Fruit fly (Drosophila melanogaster) whole organism, embryonic: ENCODE data around the gene nAChRalpha5.

Experiments used
- Adf1 ChIP-seq: fragments of 200-800 bp; sonication (Bioruptor generic); IDR thresholded peaks from 2 replicates; pipeline ENCODE4 v1.3.6; 2022; ENCODE audit warnings: missing biosample characterization, missing genetic modification characterization
- B-H2 ChIP-seq: fragments of 200-800 bp; sonication (Bioruptor generic); optimal IDR thresholded peaks from 2 replicates; lab custom pipeline; 2018; ENCODE audit warnings: missing biosample characterization, mild to moderate bottlenecking, missing genetic modification characterization
- CG11085 ChIP-seq: fragments of 200-800 bp; sonication (Bioruptor generic); IDR thresholded peaks from 2 replicates; pipeline ENCODE4 v1.3.6; 2022; ENCODE audit warnings: missing biosample characterization, missing genetic modification characterization
- CG12071 ChIP-seq: fragments of 200-800 bp; sonication (Bioruptor generic); optimal IDR thresholded peaks from 3 replicates; lab custom pipeline; 2018; ENCODE audit warnings: missing biosample characterization, mild to moderate bottlenecking, missing genetic modification characterization
- CG12391 ChIP-seq: fragments of 200-800 bp; sonication (Bioruptor generic); optimal IDR thresholded peaks from 3 replicates; lab custom pipeline; 2018; ENCODE audit warnings: missing biosample characterization, mild to moderate bottlenecking, missing genetic modification characterization, moderate library complexity
- CG13296 ChIP-seq: fragments of 200-800 bp; sonication (Bioruptor generic); optimal IDR thresholded peaks from 3 replicates; lab custom pipeline; 2018; ENCODE audit warnings: missing biosample characterization, mild to moderate bottlenecking, missing genetic modification characterization
- CG17361 ChIP-seq: fragments of 200-800 bp; sonication (Bioruptor generic); IDR thresholded peaks from 3 replicates; pipeline ENCODE4 v1.3.6; 2022; ENCODE audit warnings: missing biosample characterization, missing genetic modification characterization
- CG17568 ChIP-seq: fragments of 200-800 bp; sonication (Bioruptor generic); optimal IDR thresholded peaks from 2 replicates; lab custom pipeline; 2018; ENCODE audit warnings: missing biosample characterization, mild to moderate bottlenecking, missing genetic modification characterization, moderate library complexity
- CG1792 ChIP-seq: fragments of 200-800 bp; sonication (Bioruptor generic); optimal IDR thresholded peaks from 2 replicates; lab custom pipeline; 2016; ENCODE audit warnings: missing biosample characterization, missing genetic modification characterization
- CG18599 ChIP-seq: fragments of 200-800 bp; sonication (Bioruptor generic); optimal IDR thresholded peaks from 3 replicates; lab custom pipeline; 2017; ENCODE audit warnings: missing biosample characterization, missing genetic modification characterization, mild to moderate bottlenecking, moderate library complexity, missing genetic modification reagents
- CG3163 ChIP-seq: fragments of 200-800 bp; sonication (Bioruptor generic); optimal IDR thresholded peaks from 3 replicates; lab custom pipeline; 2016; ENCODE audit warnings: missing biosample characterization, missing genetic modification characterization
- CG33557 ChIP-seq: fragments of 200-800 bp; sonication (Bioruptor generic); optimal IDR thresholded peaks from 2 replicates; lab custom pipeline; 2019; ENCODE audit warnings: missing biosample characterization, mild to moderate bottlenecking, missing genetic modification characterization, moderate library complexity
- CG3838 ChIP-seq: fragments of 200-800 bp; sonication (Bioruptor generic); optimal IDR thresholded peaks from 3 replicates; lab custom pipeline; 2016; ENCODE audit warnings: missing biosample characterization, missing genetic modification characterization
- CG3847 ChIP-seq: fragments of 200-800 bp; sonication (Bioruptor generic); IDR thresholded peaks from 2 replicates; pipeline ENCODE4 v1.3.6; 2022; ENCODE audit warnings: missing biosample characterization, missing genetic modification characterization
- CG4707 ChIP-seq: fragments of 200-800 bp; sonication (Bioruptor generic); optimal IDR thresholded peaks from 2 replicates; lab custom pipeline; 2018; ENCODE audit warnings: missing biosample characterization, mild to moderate bottlenecking, missing genetic modification characterization, moderate library complexity
- CG8290 ChIP-seq, 3 experiments: fragments of 200-800 bp; sonication (Bioruptor generic); optimal IDR thresholded peaks; 2 replicates each; lab custom pipeline; 2016 to 2019; ENCODE audit warnings: missing biosample characterization in 3 of 3, missing genetic modification characterization in 3 of 3, mild to moderate bottlenecking in 2 of 3, moderate library complexity in 1 of 3
- CG8359 ChIP-seq: fragments of 200-800 bp; sonication (Bioruptor generic); optimal IDR thresholded peaks from 2 replicates; lab custom pipeline; 2017; ENCODE audit warnings: missing biosample characterization, mild to moderate bottlenecking, missing genetic modification characterization, borderline replicate concordance
- CG8944 ChIP-seq: fragments of 200-800 bp; sonication (Bioruptor generic); optimal IDR thresholded peaks from 3 replicates; lab custom pipeline; 2016; ENCODE audit warnings: missing biosample characterization, missing genetic modification characterization
- CG9797 ChIP-seq: fragments of 200-800 bp; sonication (Bioruptor generic); optimal IDR thresholded peaks from 3 replicates; lab custom pipeline; 2018; ENCODE audit warnings: missing biosample characterization, mild to moderate bottlenecking, missing genetic modification characterization
- CG9817 ChIP-seq: fragments of 200-800 bp; sonication (Bioruptor generic); optimal IDR thresholded peaks from 2 replicates; lab custom pipeline; 2018; ENCODE audit warnings: missing biosample characterization, mild to moderate bottlenecking, missing genetic modification characterization, moderate library complexity
- CTCF ChIP-seq: fragments of 200-800 bp; sonication (Bioruptor generic); optimal IDR thresholded peaks from 2 replicates; lab custom pipeline; 2017; ENCODE audit warnings: missing biosample characterization, mild to moderate bottlenecking, missing genetic modification characterization, moderate library complexity
- Fer2 ChIP-seq: fragments of 200-800 bp; sonication (Bioruptor generic); optimal IDR thresholded peaks from 2 replicates; lab custom pipeline; 2018; ENCODE audit warnings: missing biosample characterization, mild to moderate bottlenecking, missing genetic modification characterization, moderate library complexity
- HHEX ChIP-seq: fragments of 200-800 bp; sonication (Bioruptor generic); optimal IDR thresholded peaks from 3 replicates; lab custom pipeline; 2017; ENCODE audit warnings: missing biosample characterization, mild to moderate bottlenecking, missing genetic modification characterization, missing genetic modification reagents
- HmgD ChIP-seq: fragments of 200-800 bp; sonication (Bioruptor generic); optimal IDR thresholded peaks from 3 replicates; lab custom pipeline; 2016; ENCODE audit warnings: missing biosample characterization, missing genetic modification characterization
- Hr51 ChIP-seq, 2 experiments: fragments of 200-800 bp; sonication (Bioruptor generic); optimal IDR thresholded peaks; 2 replicates in 1 of 2; 3 replicates in 1 of 2; lab custom pipeline; 2016 to 2018; ENCODE audit warnings: missing biosample characterization in 2 of 2, missing genetic modification characterization in 2 of 2, mild to moderate bottlenecking in 1 of 2, moderate library complexity in 1 of 2
- Hsf ChIP-seq: fragments of 200-800 bp; sonication (Bioruptor generic); optimal IDR thresholded peaks from 3 replicates; lab custom pipeline; 2016; ENCODE audit warnings: missing biosample characterization, missing genetic modification characterization
- Jarid2 ChIP-seq: fragments of 200-800 bp; sonication (Bioruptor generic); optimal IDR thresholded peaks from 3 replicates; lab custom pipeline; 2017; ENCODE audit warnings: mild to moderate bottlenecking, missing biosample characterization, missing genetic modification reagents, missing genetic modification characterization
- NfI ChIP-seq: fragments of 200-800 bp; sonication (Bioruptor generic); optimal IDR thresholded peaks from 3 replicates; lab custom pipeline; 2018; ENCODE audit warnings: missing biosample characterization, mild to moderate bottlenecking, missing genetic modification characterization, moderate library complexity
- abd-A ChIP-seq: fragments of 200-800 bp; sonication (Bioruptor generic); optimal IDR thresholded peaks from 3 replicates; lab custom pipeline; 2019; ENCODE audit warnings: missing biosample characterization, mild to moderate bottlenecking, missing genetic modification characterization, moderate library complexity
- ara ChIP-seq: fragments of 200-800 bp; sonication (Bioruptor generic); IDR thresholded peaks from 2 replicates; pipeline ENCODE4 v1.3.6; 2022; ENCODE audit warnings: missing biosample characterization, missing genetic modification characterization
- ase ChIP-seq: fragments of 200-800 bp; sonication (Bioruptor generic); IDR thresholded peaks from 3 replicates; pipeline ENCODE4 v1.3.6; 2022; ENCODE audit warnings: missing biosample characterization, missing genetic modification characterization
- bbx ChIP-seq: fragments of 200-800 bp; sonication (Bioruptor generic); IDR thresholded peaks from 2 replicates; pipeline ENCODE4 v1.3.6; 2022; ENCODE audit warnings: missing biosample characterization, missing genetic modification characterization; ENCODE audit not compliant: partially characterized antibody
- chinmo ChIP-seq: fragments of 200-800 bp; sonication (Bioruptor generic); IDR thresholded peaks from 4 replicates; pipeline ENCODE4 v1.3.6; 2022; ENCODE audit warnings: missing biosample characterization, missing genetic modification characterization; ENCODE audit not compliant: partially characterized antibody
- dm ChIP-seq: fragments of 200-800 bp; sonication (Bioruptor generic); optimal IDR thresholded peaks from 3 replicates; lab custom pipeline; 2016; ENCODE audit warnings: missing biosample characterization, missing genetic modification characterization
- ems ChIP-seq: fragments of 200-800 bp; sonication (Bioruptor generic); optimal IDR thresholded peaks from 3 replicates; lab custom pipeline; 2016; ENCODE audit warnings: missing biosample characterization, missing genetic modification characterization
- fd64A ChIP-seq: fragments of 200-800 bp; sonication (Bioruptor generic); optimal IDR thresholded peaks from 3 replicates; lab custom pipeline; 2018; ENCODE audit warnings: missing biosample characterization, mild to moderate bottlenecking, missing genetic modification characterization
- gcm2 ChIP-seq: fragments of 200-800 bp; sonication (Bioruptor generic); optimal IDR thresholded peaks from 2 replicates; lab custom pipeline; 2016; ENCODE audit warnings: missing biosample characterization, missing genetic modification characterization
- ind ChIP-seq: fragments of 200-800 bp; sonication (Bioruptor generic); optimal IDR thresholded peaks from 3 replicates; lab custom pipeline; 2016; ENCODE audit warnings: missing biosample characterization, missing genetic modification characterization
- lab ChIP-seq: fragments of 200-800 bp; sonication (Bioruptor generic); optimal IDR thresholded peaks from 3 replicates; lab custom pipeline; 2017; ENCODE audit warnings: missing biosample characterization, missing genetic modification characterization, mild to moderate bottlenecking, moderate library complexity, missing genetic modification reagents
- pho ChIP-seq: fragments of 200-800 bp; sonication (Bioruptor generic); optimal IDR thresholded peaks from 2 replicates; lab custom pipeline; 2016; ENCODE audit warnings: missing biosample characterization, missing genetic modification characterization
- pros ChIP-seq: fragments of 200-800 bp; sonication (Bioruptor generic); optimal IDR thresholded peaks from 3 replicates; lab custom pipeline; 2019; ENCODE audit warnings: missing biosample characterization, mild to moderate bottlenecking, missing genetic modification characterization, moderate library complexity
- pum ChIP-seq: fragments of 200-800 bp; sonication (Bioruptor generic); optimal IDR thresholded peaks from 2 replicates; lab custom pipeline; 2016; ENCODE audit warnings: missing biosample characterization, missing genetic modification characterization
- ranshi ChIP-seq: fragments of 200-800 bp; sonication (Bioruptor generic); IDR thresholded peaks from 2 replicates; pipeline ENCODE4 v1.3.6; 2022; ENCODE audit warnings: missing biosample characterization, missing genetic modification characterization
- run ChIP-seq: fragments of 200-800 bp; sonication (Bioruptor generic); optimal IDR thresholded peaks from 3 replicates; lab custom pipeline; 2018; ENCODE audit warnings: missing biosample characterization, mild to moderate bottlenecking, missing genetic modification characterization
- slou ChIP-seq: fragments of 200-800 bp; sonication (Bioruptor generic); optimal IDR thresholded peaks from 3 replicates; lab custom pipeline; 2016; ENCODE audit warnings: missing biosample characterization, missing genetic modification characterization
- stwl ChIP-seq: fragments of 200-800 bp; sonication (Bioruptor generic); optimal IDR thresholded peaks from 3 replicates; lab custom pipeline; 2018; ENCODE audit warnings: missing biosample characterization, mild to moderate bottlenecking, missing genetic modification characterization, moderate library complexity
- tup ChIP-seq: fragments of 200-800 bp; sonication (Bioruptor generic); optimal IDR thresholded peaks from 2 replicates; lab custom pipeline; 2016; ENCODE audit warnings: missing biosample characterization, mild to moderate bottlenecking, missing genetic modification characterization, moderate library complexity
- zen ChIP-seq: fragments of 200-800 bp; sonication (Bioruptor generic); optimal IDR thresholded peaks from 3 replicates; lab custom pipeline; 2018; ENCODE audit warnings: missing biosample characterization, mild to moderate bottlenecking, missing genetic modification characterization, moderate library complexity

The nAChRalpha5 gene

DNA sequence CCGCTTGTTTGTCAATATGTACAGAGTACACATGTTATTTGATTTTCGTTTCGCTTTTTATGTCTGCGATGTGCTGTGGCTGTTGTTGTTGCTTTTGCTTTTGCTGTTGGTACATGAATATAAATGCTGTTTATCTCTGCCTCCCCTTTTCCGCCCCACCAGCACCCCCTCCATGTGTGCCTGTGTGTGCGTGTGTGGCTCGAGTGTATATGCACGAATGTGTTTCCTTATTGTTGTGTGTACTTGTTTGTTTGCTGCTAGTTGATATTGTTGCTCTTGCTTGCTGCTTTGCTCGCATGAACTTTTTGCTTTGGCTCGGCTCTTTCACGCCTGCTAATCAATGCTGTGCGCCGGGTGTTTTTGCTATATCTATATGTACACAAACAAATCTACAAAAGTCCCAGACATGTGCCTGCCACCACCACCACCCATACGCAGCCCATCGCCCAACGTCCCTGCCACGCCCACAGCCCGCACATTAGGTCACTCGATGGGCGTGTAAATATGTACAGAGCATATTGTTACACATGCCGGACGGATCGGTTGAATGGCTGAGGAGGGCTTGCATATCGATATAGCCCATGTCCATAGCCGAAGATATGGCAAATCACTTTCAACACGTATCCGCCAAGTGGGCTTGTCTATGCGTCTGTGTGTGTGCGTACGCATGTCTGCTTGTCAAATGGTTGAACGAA, 15.8 kb upstream of the nAChRalpha5 start (continued):
- TF ChIP-seq CG13296 (GFP tag; lab: Kevin White, UChicago) (peak; percentile 100), Adf1 (GFP tag; lab: Robert Waterston, UW) (peak; percentile 87), dm (GFP tag; lab: Kevin White, UChicago) (peak; percentile 98), CG3847 (GFP tag; lab: Robert Waterston, UW) (peak; percentile 96), CG12391 (tag; lab: Kevin White, UChicago) (peak; percentile 97), abd-A (tag; lab: Kevin White, UChicago) (peak; percentile 99), CG17568 (GFP tag; lab: Kevin White, UChicago) (peak; percentile 100), CG1792 (GFP tag; lab: Kevin White, UChicago) (peak; percentile 100), Hr51 (GFP tag; optimal IDR thresholded peaks at IDR 0.05; lab: Kevin White, UChicago) (peak; percentile 93 to 99), CG11085 (GFP tag; lab: Robert Waterston, UW) (peak; percentile 97), pho (GFP tag; lab: Kevin White, UChicago) (peak; percentile 99), NfI (GFP tag; lab: Kevin White, UChicago) (peak; percentile 97), fd64A (peak; percentile 100), ara (GFP tag; lab: Robert Waterston, UW) (peak; percentile 100), stwl (tag; lab: Kevin White, UChicago) (peak; percentile 89), HHEX (GFP tag; lab: Kevin White, UChicago) (peak; percentile 100), HmgD (GFP tag; lab: Kevin White, UChicago) (peak; percentile 99), ind (GFP tag; lab: Kevin White, UChicago) (peak; percentile 89), CG4707 (GFP tag; lab: Kevin White, UChicago) (peak; percentile 99), CG17361 (GFP tag; lab: Robert Waterston, UW) (peak; percentile 94), CG9797 (GFP tag; lab: Kevin White, UChicago) (peak; percentile 85), Jarid2 (GFP tag; lab: Kevin White, UChicago) (peak; percentile 99), ranshi (GFP tag; lab: Robert Waterston, UW) (peak; percentile 98), zen (tag; lab: Kevin White, UChicago) (peak; percentile 95), bbx (no peak), CG8944 (peak; percentile 99), tup (GFP tag; lab: Kevin White, UChicago) (peak; percentile 100), Fer2 (tag; lab: Kevin White, UChicago) (peak; percentile 99), CG8359 (GFP tag; lab: Kevin White, UChicago) (peak; percentile 97), pum (GFP tag; lab: Kevin White, UChicago) (peak; percentile 97), CG8290 (GFP tag; optimal IDR thresholded peaks at IDR 0.05; lab: Kevin White, UChicago) (peak; percentile 100), CG8290 (tag; optimal IDR thresholded peaks at IDR 0.05; lab: Kevin White, UChicago) (peak; percentile 100), slou (GFP tag; lab: Kevin White, UChicago) (peak; percentile 99), chinmo (GFP tag; lab: Robert Waterston, UW) (peak; percentile 93; the same call in 2 of the 4 replicates), pros (GFP tag; lab: Kevin White, UChicago) (peak; percentile 69), CG9817 (tag; lab: Kevin White, UChicago) (peak; percentile 98), lab (peak; percentile 100), ase (GFP tag; lab: Robert Waterston, UW) (peak; percentile 98), Hsf (GFP tag; lab: Kevin White, UChicago) (peak; percentile 96), CG33557 (GFP tag; lab: Kevin White, UChicago) (peak; percentile 100), CG18599 (peak; percentile 100), CG12071 (GFP tag; lab: Kevin White, UChicago) (peak; percentile 100), ems (GFP tag; lab: Kevin White, UChicago) (peak; percentile 98), CTCF (GFP tag; lab: Kevin White, UChicago) (peak; percentile 80), B-H2 (peak; percentile 99), CG3163 (GFP tag; lab: Kevin White, UChicago) (peak; percentile 95), run (tag; lab: Kevin White, UChicago) (peak; percentile 98), gcm2 (GFP tag; lab: Kevin White, UChicago) (peak; percentile 99), CG3838 (peak; percentile 100)
